Worm (Caenorhabditis elegans) whole organism, young adult: ENCODE measurements around the gene R13D11.4.
"Not testable (repeated sequence)": the region's sequence is repeated elsewhere in the genome, so short reads cannot be mapped to it uniquely, and the experiment has no call there.

Source experiments
- B0261.1 ChIP-seq: sonication (generic microtip); optimal IDR thresholded peaks from 2 replicates; lab custom pipeline; 2016; ENCODE audit warnings: mild to moderate bottlenecking, missing genetic modification characterization, moderate library complexity, missing compliant biosample characterization
- B0336.3 ChIP-seq: fragments of 200-800 bp; sonication (Bioruptor generic); IDR thresholded peaks from 2 replicates; pipeline ENCODE4 v1.3.6; 2022; ENCODE audit warnings: missing genetic modification characterization, missing compliant biosample characterization
- C06A6.2 ChIP-seq: fragments of 200-800 bp; sonication (Bioruptor generic); conservative IDR thresholded peaks from 2 replicates; pipeline ENCODE4 v1.3.6; 2022; ENCODE audit warnings: missing genetic modification characterization, missing compliant biosample characterization
- F10E7.11 ChIP-seq: sonication (generic microtip); optimal IDR thresholded peaks from 2 replicates; lab custom pipeline; 2017; ENCODE audit warnings: mild to moderate bottlenecking, missing genetic modification characterization, moderate library complexity, missing compliant biosample characterization
- F23B12.7 ChIP-seq: sonication (generic microtip); optimal IDR thresholded peaks from 2 replicates; lab custom pipeline; 2017; ENCODE audit warnings: missing genetic modification characterization, mild to moderate bottlenecking, missing compliant biosample characterization, antibody characterized with exemption, moderate library complexity; ENCODE audit not compliant: insufficient read depth
- F37B4.10 ChIP-seq: fragments of 200-800 bp; sonication (Bioruptor generic); IDR thresholded peaks from 2 replicates; pipeline ENCODE4 v1.3.6; 2022; ENCODE audit warnings: missing genetic modification characterization, missing compliant biosample characterization
- T07F8.4 ChIP-seq: sonication (generic microtip); optimal IDR thresholded peaks from 2 replicates; lab custom pipeline; 2016; ENCODE audit warnings: mild to moderate bottlenecking, missing genetic modification characterization, moderate library complexity, missing compliant biosample characterization
- T26A5.8 ChIP-seq: sonication (generic microtip); optimal IDR thresholded peaks from 2 replicates; lab custom pipeline; 2016; ENCODE audit warnings: missing genetic modification characterization, missing compliant biosample characterization
- Y53G8AR.9 ChIP-seq: fragments of 200-800 bp; sonication (Bioruptor generic); conservative IDR thresholded peaks from 2 replicates; pipeline ENCODE4 v1.3.6; 2022; ENCODE audit warnings: missing genetic modification reagents, missing genetic modification characterization, missing compliant biosample characterization
- akir-1 ChIP-seq: fragments of 200-800 bp; sonication (Bioruptor generic); optimal IDR thresholded peaks from 2 replicates; lab custom pipeline; 2018; ENCODE audit warnings: mild to moderate bottlenecking, missing genetic modification characterization, moderate library complexity, missing compliant biosample characterization
- attf-3 ChIP-seq: fragments of 200-800 bp; sonication (Bioruptor generic); conservative IDR thresholded peaks from 2 replicates; pipeline ENCODE4 v1.3.6; 2022; ENCODE audit warnings: missing genetic modification reagents, missing genetic modification characterization, missing compliant biosample characterization
- attf-5 ChIP-seq: fragments of 200-800 bp; sonication (Bioruptor generic); optimal IDR thresholded peaks from 2 replicates; lab custom pipeline; 2018; ENCODE audit warnings: mild to moderate bottlenecking, missing genetic modification characterization, missing compliant biosample characterization
- attf-6 ChIP-seq: fragments of 200-800 bp; sonication (Bioruptor generic); IDR thresholded peaks from 2 replicates; pipeline ENCODE4 v1.3.6; 2022; ENCODE audit warnings: missing genetic modification reagents, missing genetic modification characterization, missing compliant biosample characterization
- cebp-2 ChIP-seq: fragments of 200-800 bp; sonication (Bioruptor generic); IDR thresholded peaks from 2 replicates; pipeline ENCODE4 v1.3.6; 2022; ENCODE audit warnings: missing genetic modification characterization, missing compliant biosample characterization
- dpl-1 ChIP-seq: fragments of 150-350 bp; optimal IDR thresholded peaks from 2 replicates; lab custom pipeline; 2014; ENCODE audit warnings: missing biosample characterization, missing genetic modification reagents, missing genetic modification characterization
- egl-18 ChIP-seq: fragments of 200-800 bp; sonication (Bioruptor generic); IDR thresholded peaks from 2 replicates; pipeline ENCODE4 v1.3.6; 2022; ENCODE audit warnings: missing genetic modification reagents, missing genetic modification characterization, missing compliant biosample characterization
- ekl-4 ChIP-seq: fragments of 200-800 bp; sonication (Bioruptor generic); IDR thresholded peaks from 2 replicates; pipeline ENCODE4 v1.3.6; 2022; ENCODE audit warnings: missing genetic modification reagents, missing genetic modification characterization, missing compliant biosample characterization
- hmg-1.2 ChIP-seq: fragments of 200-800 bp; sonication (Bioruptor generic); IDR thresholded peaks from 2 replicates; pipeline ENCODE4 v1.3.6; 2022; ENCODE audit warnings: missing genetic modification reagents, missing genetic modification characterization, missing compliant biosample characterization
- lag-1 ChIP-seq: fragments of 200-800 bp; sonication (Bioruptor generic); IDR thresholded peaks from 2 replicates; pipeline ENCODE4 v1.3.6; 2022; ENCODE audit warnings: missing genetic modification reagents, missing genetic modification characterization, missing compliant biosample characterization
- lin-40 ChIP-seq: sonication (generic microtip); optimal IDR thresholded peaks from 2 replicates; lab custom pipeline; 2016; ENCODE audit warnings: missing genetic modification characterization, mild to moderate bottlenecking, missing compliant biosample characterization, missing genotype, missing genetic modification reagents
- mel-28 ChIP-seq: sonication (generic microtip); optimal IDR thresholded peaks from 2 replicates; lab custom pipeline; 2016; ENCODE audit warnings: borderline replicate concordance, mild to moderate bottlenecking, missing genetic modification characterization, missing compliant biosample characterization
- mes-4 ChIP-seq: sonication (generic microtip); optimal IDR thresholded peaks from 2 replicates; lab custom pipeline; 2016; ENCODE audit warnings: missing genotype, missing genetic modification characterization, missing compliant biosample characterization
- mxl-1 ChIP-seq: sonication (generic microtip); optimal IDR thresholded peaks from 2 replicates; lab custom pipeline; 2016; ENCODE audit warnings: missing genetic modification characterization, missing compliant biosample characterization
- nfyb-1 ChIP-seq: fragments of 200-800 bp; sonication (Bioruptor generic); IDR thresholded peaks from 2 replicates; pipeline ENCODE4 v1.3.6; 2022; ENCODE audit warnings: missing genetic modification reagents, missing genetic modification characterization, missing compliant biosample characterization
- nhr-120 ChIP-seq: fragments of 200-800 bp; sonication (Bioruptor generic); IDR thresholded peaks from 2 replicates; pipeline ENCODE4 v1.3.6; 2022; ENCODE audit warnings: missing genetic modification characterization, missing compliant biosample characterization
- repo-1 ChIP-seq: sonication (generic microtip); optimal IDR thresholded peaks from 2 replicates; lab custom pipeline; 2017; ENCODE audit warnings: mild to moderate bottlenecking, missing genetic modification characterization, missing compliant biosample characterization
- snpc-1.3 ChIP-seq: sonication (generic microtip); optimal IDR thresholded peaks from 2 replicates; lab custom pipeline; 2017; ENCODE audit warnings: missing genetic modification characterization, mild to moderate bottlenecking, missing compliant biosample characterization, antibody characterized with exemption, moderate library complexity, missing genotype, missing genetic modification reagents; ENCODE audit not compliant: insufficient read depth
- unc-130 ChIP-seq: sonication (generic microtip); optimal IDR thresholded peaks from 2 replicates; lab custom pipeline; 2016; ENCODE audit warnings: missing genetic modification reagents, missing genetic modification characterization, missing compliant biosample characterization
- xnd-1 ChIP-seq: sonication (generic microtip); optimal IDR thresholded peaks from 2 replicates; lab custom pipeline; 2016; ENCODE audit warnings: missing genotype, missing genetic modification reagents, missing genetic modification characterization, missing compliant biosample characterization
- zfh-2 ChIP-seq: fragments of 200-800 bp; sonication (Bioruptor generic); conservative IDR thresholded peaks from 2 replicates; pipeline ENCODE4 v1.3.6; 2022; ENCODE audit warnings: missing genetic modification reagents, missing genetic modification characterization, missing compliant biosample characterization
- ztf-18 ChIP-seq: sonication (generic microtip); optimal IDR thresholded peaks from 2 replicates; lab custom pipeline; 2016; ENCODE audit warnings: missing genotype, mild to moderate bottlenecking, missing genetic modification characterization, missing compliant biosample characterization
- ztf-26 ChIP-seq: sonication (generic microtip); optimal IDR thresholded peaks from 2 replicates; lab custom pipeline; 2017; ENCODE audit warnings: missing genetic modification characterization, missing compliant biosample characterization
- ztf-6 ChIP-seq: fragments of 200-800 bp; sonication (Bioruptor generic); IDR thresholded peaks from 2 replicates; pipeline ENCODE4 v1.3.6; 2022; ENCODE audit warnings: missing genetic modification reagents, missing genetic modification characterization, missing compliant biosample characterization

The R13D11.4 gene

ce11 chrV:843118-843517 is 32.5 kb downstream of the R13D11.4 start, which contains the start of gene K09C6.8:
K09C6.8 (minus strand) TSS chrV:843218.
- TF ChIP-seq repo-1 (tag; lab: Kevin White, UChicago); snpc-1.3; T26A5.8 (tag; lab: Kevin White, UChicago): not testable (repeated sequence)

- TF ChIP-seq xnd-1 (no peak), B0261.1 (tag; lab: Kevin White, UChicago) (no peak), F37B4.10 (GFP tag; lab: Robert Waterston, UW) (no peak), snpc-1.3 (no peak), attf-3 (GFP tag; lab: Robert Waterston, UW) (no peak), T07F8.4 (tag; lab: Kevin White, UChicago) (no peak), F10E7.11 (no peak), mel-28 (tag; lab: Kevin White, UChicago) (no peak), Y53G8AR.9 (no peak), C06A6.2 (no peak), attf-6 (GFP tag; lab: Robert Waterston, UW) (no peak), mes-4 (tag; lab: Kevin White, UChicago) (no peak), egl-18 (GFP tag; lab: Robert Waterston, UW) (no peak), nhr-120 (GFP tag; lab: Robert Waterston, UW) (no peak), unc-130 (no peak), lin-40 (tag; lab: Kevin White, UChicago) (no peak), cebp-2 (GFP tag; lab: Robert Waterston, UW) (no peak), lag-1 (GFP tag; lab: Robert Waterston, UW) (no peak)
These were observed 36.9 kb downstream of the R13D11.4 start, which contains the start of gene srbc-13 for ce11 chrV:847521-847920. srbc-13 (plus strand) TSS chrV:847821.

ce11 chrV:849042-849441 is 38.4 kb downstream of the R13D11.4 start:
- TF ChIP-seq mxl-1 (tag; lab: Kevin White, UChicago), result no peak
- no peak for TF ChIP-seq hmg-1.2 (GFP tag; lab: Robert Waterston, UW)
- TF ChIP-seq ekl-4, result no peak
- TF ChIP-seq ztf-26 (tag; lab: Kevin White, UChicago), result no peak
- no peak for TF ChIP-seq zfh-2 (GFP tag; lab: Robert Waterston, UW)
- TF ChIP-seq mes-4 (tag; lab: Kevin White, UChicago), result no peak
- TF ChIP-seq lin-40 (tag; lab: Kevin White, UChicago), result no peak
- TF ChIP-seq C06A6.2, result no peak
- no peak for TF ChIP-seq ztf-6
- TF ChIP-seq, all 124 proteins: peak for 0

- TF ChIP-seq dpl-1 (GFP tag; lab: Kevin White, UChicago) (no peak), attf-5 (GFP tag; lab: Kevin White, UChicago) (no peak), ztf-18 (tag; lab: Kevin White, UChicago) (no peak), F10E7.11 (no peak), lin-40 (tag; lab: Kevin White, UChicago) (no peak)
These were observed 38.9 kb downstream of the R13D11.4 start, which contains the start of gene srbc-12 for ce11 chrV:849512-849911. srbc-12 (plus strand) TSS chrV:849812.

- TF ChIP-seq F23B12.7 (tag; lab: Kevin White, UChicago), result no peak
- no peak for TF ChIP-seq B0336.3 (GFP tag; lab: Robert Waterston, UW)
- no peak for TF ChIP-seq nfyb-1
- no peak for TF ChIP-seq akir-1
- no peak for TF ChIP-seq C06A6.2
These were observed 41.6 kb downstream of the R13D11.4 start, which contains the start of gene K09C6.3 for ce11 chrV:852184-852583. K09C6.3 (plus strand) TSS chrV:852484.
